Worm (Caenorhabditis elegans) whole organism, young adult: ENCODE results near the gene nspg-7.1.

Experiments used
- C17E4.6 ChIP-seq: fragments of 200-800 bp; sonication (Bioruptor generic); IDR thresholded peaks from 2 replicates; pipeline ENCODE4 v1.3.6; 2022; ENCODE audit warnings: missing genetic modification reagents, missing genetic modification characterization, missing compliant biosample characterization
- F49E8.2 ChIP-seq: sonication (generic microtip); optimal IDR thresholded peaks from 3 replicates; lab custom pipeline; 2017; ENCODE audit warnings: missing genetic modification characterization, mild to moderate bottlenecking, missing compliant biosample characterization, antibody characterized with exemption, moderate library complexity; ENCODE audit not compliant: insufficient read depth
- F55B11.4 ChIP-seq: sonication (generic microtip); optimal IDR thresholded peaks from 2 replicates; lab custom pipeline; 2016; ENCODE audit warnings: missing compliant biosample characterization, missing genetic modification characterization, borderline replicate concordance; ENCODE audit not compliant: insufficient read depth
- T26A5.8 ChIP-seq: sonication (generic microtip); optimal IDR thresholded peaks from 2 replicates; lab custom pipeline; 2016; ENCODE audit warnings: missing genetic modification characterization, missing compliant biosample characterization
- Y53F4B.3 ChIP-seq: fragments of 200-800 bp; sonication (Bioruptor generic); IDR thresholded peaks from 2 replicates; pipeline ENCODE4 v1.3.6; 2022; ENCODE audit warnings: missing genetic modification reagents, missing genetic modification characterization, missing compliant biosample characterization
- Y53G8AR.9 ChIP-seq: fragments of 200-800 bp; sonication (Bioruptor generic); conservative IDR thresholded peaks from 2 replicates; pipeline ENCODE4 v1.3.6; 2022; ENCODE audit warnings: missing genetic modification reagents, missing genetic modification characterization, missing compliant biosample characterization
- Y67H2A.10 ChIP-seq: fragments of 200-800 bp; sonication (Bioruptor generic); conservative IDR thresholded peaks from 2 replicates; pipeline ENCODE4 v1.3.6; 2022; ENCODE audit warnings: missing genetic modification reagents, missing genetic modification characterization, missing compliant biosample characterization
- Y95B8A.8 ChIP-seq: fragments of 200-800 bp; sonication (Bioruptor generic); IDR thresholded peaks from 2 replicates; pipeline ENCODE4 v1.3.6; 2022; ENCODE audit warnings: missing genetic modification reagents, missing genetic modification characterization, missing compliant biosample characterization
- akir-1 ChIP-seq: fragments of 200-800 bp; sonication (Bioruptor generic); optimal IDR thresholded peaks from 2 replicates; lab custom pipeline; 2018; ENCODE audit warnings: mild to moderate bottlenecking, missing genetic modification characterization, moderate library complexity, missing compliant biosample characterization
- attf-5 ChIP-seq: fragments of 200-800 bp; sonication (Bioruptor generic); optimal IDR thresholded peaks from 2 replicates; lab custom pipeline; 2018; ENCODE audit warnings: mild to moderate bottlenecking, missing genetic modification characterization, missing compliant biosample characterization
- ccch-3 ChIP-seq: fragments of 200-800 bp; sonication (Bioruptor generic); optimal IDR thresholded peaks from 2 replicates; lab custom pipeline; 2018; ENCODE audit warnings: mild to moderate bottlenecking, missing genetic modification characterization, missing compliant biosample characterization
- cebp-1 ChIP-seq, 2 experiments: fragments of 200-800 bp in 1 of 2; sonication (Bioruptor generic) in 1 of 2; sonication (generic microtip) in 1 of 2; IDR thresholded peaks in 1 of 2; optimal IDR thresholded peaks in 1 of 2; 2 replicates each; pipeline versions ENCODE4 v1.3.6 to Lab custom; 2017 to 2022; ENCODE audit warnings: missing compliant biosample characterization in 2 of 2, missing genetic modification characterization in 2 of 2, mild to moderate bottlenecking in 1 of 2, missing genetic modification reagents in 1 of 2, moderate library complexity in 1 of 2
- ceh-58 ChIP-seq: fragments of 200-800 bp; sonication (Bioruptor generic); IDR thresholded peaks from 2 replicates; pipeline ENCODE4 v1.3.6; 2022; ENCODE audit warnings: missing genetic modification characterization, missing compliant biosample characterization
- ceh-79 ChIP-seq: sonication (generic microtip); optimal IDR thresholded peaks from 2 replicates; lab custom pipeline; 2017; ENCODE audit warnings: mild to moderate bottlenecking, missing genetic modification characterization, missing compliant biosample characterization
- die-1 ChIP-seq: sonication (generic microtip); optimal IDR thresholded peaks from 2 replicates; lab custom pipeline; 2016; ENCODE audit warnings: missing genotype, mild to moderate bottlenecking, missing genetic modification characterization, missing compliant biosample characterization
- dox-1 ChIP-seq: fragments of 200-800 bp; sonication (Bioruptor generic); IDR thresholded peaks from 2 replicates; pipeline ENCODE4 v1.3.6; 2022; ENCODE audit warnings: missing genetic modification reagents, missing genetic modification characterization, missing compliant biosample characterization
- dpl-1 ChIP-seq: fragments of 150-350 bp; optimal IDR thresholded peaks from 2 replicates; lab custom pipeline; 2014; ENCODE audit warnings: missing biosample characterization, missing genetic modification reagents, missing genetic modification characterization
- egl-18 ChIP-seq: fragments of 200-800 bp; sonication (Bioruptor generic); IDR thresholded peaks from 2 replicates; pipeline ENCODE4 v1.3.6; 2022; ENCODE audit warnings: missing genetic modification reagents, missing genetic modification characterization, missing compliant biosample characterization
- egl-44 ChIP-seq: fragments of 200-800 bp; sonication (Bioruptor generic); IDR thresholded peaks from 2 replicates; pipeline ENCODE4 v1.3.6; 2022; ENCODE audit warnings: missing genetic modification reagents, missing genetic modification characterization, missing compliant biosample characterization
- ekl-4 ChIP-seq: fragments of 200-800 bp; sonication (Bioruptor generic); IDR thresholded peaks from 2 replicates; pipeline ENCODE4 v1.3.6; 2022; ENCODE audit warnings: missing genetic modification reagents, missing genetic modification characterization, missing compliant biosample characterization
- ets-4 ChIP-seq: fragments of 200-800 bp; sonication (Bioruptor generic); optimal IDR thresholded peaks from 2 replicates; lab custom pipeline; 2018; ENCODE audit warnings: mild to moderate bottlenecking, missing genetic modification characterization, missing compliant biosample characterization
- fkh-3 ChIP-seq: sonication (generic microtip); optimal IDR thresholded peaks from 2 replicates; lab custom pipeline; 2016; ENCODE audit warnings: mild to moderate bottlenecking, missing genetic modification characterization, missing compliant biosample characterization
- him-1 ChIP-seq: sonication (generic microtip); optimal IDR thresholded peaks from 2 replicates; lab custom pipeline; 2016; ENCODE audit warnings: missing genotype, missing genetic modification reagents, missing genetic modification characterization, missing compliant biosample characterization
- lin-35 ChIP-seq, 3 experiments: fragments of 150-350 bp in 2 of 3; sonication (generic microtip) in 1 of 3; optimal IDR thresholded peaks; 2 replicates each; lab custom pipeline; 2014 to 2018; ENCODE audit warnings: missing biosample characterization in 3 of 3, missing genetic modification characterization in 3 of 3, missing genetic modification reagents in 3 of 3
- lin-54 ChIP-seq: fragments of 200-800 bp; sonication (Bioruptor generic); optimal IDR thresholded peaks from 2 replicates; lab custom pipeline; 2018; ENCODE audit warnings: mild to moderate bottlenecking, missing genetic modification characterization, missing compliant biosample characterization
- lsl-1 ChIP-seq: fragments of 200-800 bp; sonication (Bioruptor generic); optimal IDR thresholded peaks from 2 replicates; lab custom pipeline; 2018; ENCODE audit warnings: mild to moderate bottlenecking, missing genetic modification characterization, moderate library complexity, missing compliant biosample characterization
- madf-10 ChIP-seq: sonication (generic microtip); optimal IDR thresholded peaks from 2 replicates; lab custom pipeline; 2016; ENCODE audit warnings: mild to moderate bottlenecking, missing genetic modification characterization, missing compliant biosample characterization
- madf-3 ChIP-seq: fragments of 200-800 bp; sonication (Bioruptor generic); IDR thresholded peaks from 2 replicates; pipeline ENCODE4 v1.3.6; 2022; ENCODE audit warnings: missing genetic modification reagents, missing genetic modification characterization, missing compliant biosample characterization
- madf-6 ChIP-seq: fragments of 200-800 bp; sonication (Bioruptor generic); IDR thresholded peaks from 2 replicates; pipeline ENCODE4 v1.3.6; 2022; ENCODE audit warnings: missing genetic modification reagents, missing genetic modification characterization, missing compliant biosample characterization
- madf-8 ChIP-seq: fragments of 200-800 bp; sonication (Bioruptor generic); conservative IDR thresholded peaks from 2 replicates; pipeline ENCODE4 v1.3.6; 2022; ENCODE audit warnings: missing genetic modification reagents, missing genetic modification characterization, missing compliant biosample characterization
- mcd-1 ChIP-seq: fragments of 200-800 bp; sonication (Bioruptor generic); IDR thresholded peaks from 2 replicates; pipeline ENCODE4 v1.3.6; 2022; ENCODE audit warnings: missing genetic modification reagents, missing genetic modification characterization, missing compliant biosample characterization
- mel-28 ChIP-seq: sonication (generic microtip); optimal IDR thresholded peaks from 2 replicates; lab custom pipeline; 2016; ENCODE audit warnings: borderline replicate concordance, mild to moderate bottlenecking, missing genetic modification characterization, missing compliant biosample characterization
- nhr-179 ChIP-seq: sonication (generic microtip); optimal IDR thresholded peaks from 2 replicates; lab custom pipeline; 2016; ENCODE audit warnings: mild to moderate bottlenecking, missing genetic modification characterization, missing compliant biosample characterization
- nhr-80 ChIP-seq: sonication (generic microtip); optimal IDR thresholded peaks from 2 replicates; lab custom pipeline; 2016; ENCODE audit warnings: missing genetic modification characterization, missing compliant biosample characterization
- pbrm-1 ChIP-seq: fragments of 200-800 bp; sonication (Bioruptor generic); IDR thresholded peaks from 2 replicates; pipeline ENCODE4 v1.3.6; 2022; ENCODE audit warnings: missing genetic modification reagents, missing genetic modification characterization, missing compliant biosample characterization
- rec-8 ChIP-seq, 2 experiments: sonication (generic microtip); optimal IDR thresholded peaks; 2 replicates each; lab custom pipeline; 2016; ENCODE audit warnings: mild to moderate bottlenecking in 2 of 2, missing genetic modification characterization in 2 of 2, missing genetic modification reagents in 2 of 2, missing genotype in 2 of 2, missing biosample characterization in 1 of 2, missing compliant biosample characterization in 1 of 2, moderate library complexity in 1 of 2
- sdz-38 ChIP-seq: sonication (generic microtip); optimal IDR thresholded peaks from 2 replicates; lab custom pipeline; 2016; ENCODE audit warnings: missing genotype, missing genetic modification characterization, missing compliant biosample characterization
- sea-2 ChIP-seq: fragments of 200-800 bp; sonication (Bioruptor generic); IDR thresholded peaks from 2 replicates; pipeline ENCODE4 v1.3.6; 2022; ENCODE audit warnings: missing genetic modification characterization, missing compliant biosample characterization
- snpc-1.3 ChIP-seq: sonication (generic microtip); optimal IDR thresholded peaks from 2 replicates; lab custom pipeline; 2017; ENCODE audit warnings: missing genetic modification characterization, mild to moderate bottlenecking, missing compliant biosample characterization, antibody characterized with exemption, moderate library complexity, missing genotype, missing genetic modification reagents; ENCODE audit not compliant: insufficient read depth
- sptf-2 ChIP-seq: fragments of 200-800 bp; sonication (Bioruptor generic); optimal IDR thresholded peaks from 2 replicates; lab custom pipeline; 2018; ENCODE audit warnings: mild to moderate bottlenecking, missing genetic modification characterization, missing compliant biosample characterization
- tbx-9 ChIP-seq: sonication (generic microtip); optimal IDR thresholded peaks from 2 replicates; lab custom pipeline; 2016; ENCODE audit warnings: borderline replicate concordance, missing genetic modification characterization, inconsistent platforms, missing compliant biosample characterization
- xnd-1 ChIP-seq: sonication (generic microtip); optimal IDR thresholded peaks from 2 replicates; lab custom pipeline; 2016; ENCODE audit warnings: missing genotype, missing genetic modification reagents, missing genetic modification characterization, missing compliant biosample characterization
- zim-3 ChIP-seq: sonication (generic microtip); optimal IDR thresholded peaks from 2 replicates; lab custom pipeline; 2017; ENCODE audit warnings: mild to moderate bottlenecking, missing genetic modification characterization, moderate library complexity, missing compliant biosample characterization
- ztf-18 ChIP-seq: sonication (generic microtip); optimal IDR thresholded peaks from 2 replicates; lab custom pipeline; 2016; ENCODE audit warnings: missing genotype, mild to moderate bottlenecking, missing genetic modification characterization, missing compliant biosample characterization

The nspg-7.1 gene

DNA sequence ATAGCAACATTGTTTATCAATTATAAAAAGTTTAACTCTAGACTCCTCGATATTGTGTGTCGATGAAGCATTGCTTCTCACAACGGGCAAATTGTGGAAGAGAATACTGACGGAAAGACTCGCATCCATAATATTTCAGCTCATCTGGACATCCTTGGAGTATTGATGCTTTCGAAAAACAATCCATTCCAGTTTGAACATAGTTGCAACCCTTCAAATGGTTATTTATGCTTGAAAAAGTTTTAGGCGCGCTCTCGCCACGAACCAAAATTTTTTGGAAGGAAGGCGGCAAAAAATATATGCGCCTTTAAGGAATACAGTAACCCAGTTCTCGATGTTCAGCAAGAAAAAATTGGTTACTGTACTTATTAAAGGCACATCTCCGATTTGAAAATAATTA is 8.2 kb downstream of the nspg-7.1 start (continued):
- TF ChIP-seq F49E8.2 (tag; lab: Kevin White, UChicago) (no peak), sea-2 (GFP tag; lab: Robert Waterston, UW) (no peak), zim-3 (no peak), ceh-58 (GFP tag; lab: Robert Waterston, UW) (no peak), rec-8 (tag; optimal IDR thresholded peaks at IDR 0.05; lab: Kevin White, UChicago) (no peak), egl-18 (GFP tag; lab: Robert Waterston, UW) (no peak), pbrm-1 (no peak), dox-1 (GFP tag; lab: Robert Waterston, UW) (peak; percentile 37; the same call in 1 of the 2 replicates), lin-35 (GFP tag; optimal IDR thresholded peaks at IDR 0.05; lab: Kevin White, UChicago) (peak in 1 of 3 experiments; percentile 36), ceh-79 (tag; lab: Kevin White, UChicago) (peak; percentile 69), F55B11.4 (tag; lab: Kevin White, UChicago) (no peak), Y67H2A.10 (GFP tag; lab: Robert Waterston, UW) (no peak), lsl-1 (GFP tag; lab: Kevin White, UChicago) (peak; percentile 38), nhr-179 (tag; lab: Kevin White, UChicago) (no peak), tbx-9 (tag; lab: Kevin White, UChicago) (no peak), sdz-38 (tag; lab: Kevin White, UChicago) (no peak), attf-5 (GFP tag; lab: Kevin White, UChicago) (no peak), snpc-1.3 (tag; lab: Kevin White, UChicago) (no peak), ekl-4 (GFP tag; lab: Robert Waterston, UW) (peak; percentile 72), ztf-18 (tag; lab: Kevin White, UChicago) (no peak), C17E4.6 (GFP tag; lab: Robert Waterston, UW) (peak; percentile 32; the same call in 1 of the 2 replicates), Y95B8A.8 (no peak), xnd-1 (tag; lab: Kevin White, UChicago) (no peak), Y53F4B.3 (no peak), lin-54 (GFP tag; lab: Kevin White, UChicago) (peak; percentile 20), dpl-1 (GFP tag; lab: Kevin White, UChicago) (no peak)
- TF ChIP-seq, all 124 proteins: peak for 21

DNA sequence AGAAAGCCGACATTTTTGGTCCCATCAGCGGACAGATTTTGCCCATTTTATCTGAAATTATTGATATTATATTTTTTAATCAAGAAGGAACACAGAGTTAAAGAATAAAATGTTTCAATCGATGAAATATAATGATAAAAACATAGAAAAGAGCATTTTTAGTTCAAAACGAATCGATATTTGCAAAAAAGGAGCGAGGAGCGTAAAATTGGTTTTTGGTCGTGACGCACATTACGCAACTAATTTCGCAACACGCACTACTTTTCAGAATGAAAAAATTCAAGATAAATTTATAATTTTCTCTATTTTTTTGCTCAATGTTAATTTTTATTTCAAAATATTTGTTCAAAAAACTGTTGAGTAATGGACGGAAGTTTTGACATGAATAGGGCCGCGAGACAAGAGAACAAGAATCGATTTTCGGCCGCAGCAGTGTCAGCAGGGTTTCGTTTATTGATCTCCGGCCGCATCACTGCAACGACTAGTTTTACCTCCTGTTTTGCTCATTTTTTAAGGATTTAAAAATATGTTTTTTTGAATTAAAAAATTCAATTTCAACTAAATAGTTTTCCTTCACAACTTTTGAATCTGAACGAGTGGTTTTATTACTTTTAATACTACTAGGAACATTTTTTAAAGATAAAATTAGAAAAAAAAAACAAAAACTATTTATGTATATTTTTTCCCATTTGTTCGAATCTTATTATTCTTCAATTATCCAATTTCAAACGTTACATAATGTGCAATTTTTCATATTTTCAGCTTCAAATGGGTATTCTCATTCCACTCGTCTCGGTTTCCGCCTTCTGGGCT is 9.4 kb downstream of the nspg-7.1 start, which contains the start of the genes F49C12.12 and vha-17:
Gene F49C12.12, minus strand, starts transcription at position 51 of the 813 bp plus-strand sequence.
Gene vha-17, plus strand, starts transcription at position 763 of the 813 bp plus-strand sequence.
- no peak for TF ChIP-seq ets-4 (GFP tag; lab: Kevin White, UChicago)
- no peak for TF ChIP-seq Y53G8AR.9 (GFP tag; lab: Robert Waterston, UW)
- no peak for TF ChIP-seq mel-28 (tag; lab: Kevin White, UChicago)
- TF ChIP-seq T26A5.8 (tag; lab: Kevin White, UChicago), result no peak
- TF ChIP-seq ekl-4 (GFP tag; lab: Robert Waterston, UW), result 0 out of 2 replicates have a peak, but pooled peaks have one; percentile 28
- no peak for TF ChIP-seq madf-3
- TF ChIP-seq akir-1 (GFP tag; lab: Kevin White, UChicago), result no peak
- no peak for TF ChIP-seq die-1 (tag; lab: Kevin White, UChicago)
- TF ChIP-seq ztf-18 (tag; lab: Kevin White, UChicago), result peak; percentile 13
- TF ChIP-seq sptf-2 (GFP tag; lab: Kevin White, UChicago), result no peak
- TF ChIP-seq fkh-3 (tag; lab: Kevin White, UChicago), result no peak
- TF ChIP-seq Y53F4B.3, result no peak
- peak; percentile 82 for TF ChIP-seq nhr-80 (tag; lab: Kevin White, UChicago)
- no peak for TF ChIP-seq egl-44 (GFP tag; lab: Robert Waterston, UW)
- TF ChIP-seq lsl-1 (GFP tag; lab: Kevin White, UChicago), result peak; percentile 0
- peak; percentile 82 for TF ChIP-seq cebp-1 (GFP tag; IDR thresholded peaks at IDR 0.05; lab: Robert Waterston, UW)
- TF ChIP-seq cebp-1 (tag; optimal IDR thresholded peaks at IDR 0.05; lab: Kevin White, UChicago), result peak; percentile 98
- TF ChIP-seq madf-8 (GFP tag; lab: Robert Waterston, UW), result no peak
- peak; percentile 33 for TF ChIP-seq him-1
- 0 out of 2 replicates have a peak, but pooled peaks have one; percentile 32 for TF ChIP-seq mcd-1 (GFP tag; lab: Robert Waterston, UW)
- TF ChIP-seq lin-54 (GFP tag; lab: Kevin White, UChicago), result peak; percentile 25
- no peak for TF ChIP-seq snpc-1.3 (tag; lab: Kevin White, UChicago)
- peak; percentile 8 for TF ChIP-seq madf-10
- peak; percentile 82 for TF ChIP-seq attf-5 (GFP tag; lab: Kevin White, UChicago)
- TF ChIP-seq ccch-3 (GFP tag; lab: Kevin White, UChicago), result no peak
- TF ChIP-seq madf-6, result no peak
